Fruit fly (Drosophila melanogaster) whole organism, prepupa: ENCODE results near the gene mib1.

Source experiments
- Blimp-1 ChIP-seq: fragments of 200-800 bp; sonication (Bioruptor generic); optimal IDR thresholded peaks from 3 replicates; lab custom pipeline; 2017; ENCODE audit warnings: missing biosample characterization, missing genetic modification characterization, mild to moderate bottlenecking, moderate library complexity, missing genetic modification reagents
- CG11902 ChIP-seq: fragments of 200-800 bp; sonication (Bioruptor generic); optimal IDR thresholded peaks from 3 replicates; lab custom pipeline; 2016; ENCODE audit warnings: missing biosample characterization, missing genetic modification characterization
- CG31627 ChIP-seq: fragments of 200-800 bp; sonication (Bioruptor generic); optimal IDR thresholded peaks from 3 replicates; lab custom pipeline; 2016; ENCODE audit warnings: missing biosample characterization, missing genetic modification characterization
- CG6808 ChIP-seq: fragments of 200-800 bp; sonication (Bioruptor generic); optimal IDR thresholded peaks from 3 replicates; lab custom pipeline; 2017; ENCODE audit warnings: missing biosample characterization, missing genetic modification characterization, mild to moderate bottlenecking, moderate library complexity, missing genetic modification reagents
- CG8632 ChIP-seq: fragments of 200-800 bp; sonication (Bioruptor generic); optimal IDR thresholded peaks from 3 replicates; lab custom pipeline; 2016; ENCODE audit warnings: missing biosample characterization, missing genetic modification characterization
- Hr38 ChIP-seq: sonication (Bioruptor generic); optimal IDR thresholded peaks from 2 replicates; lab custom pipeline; 2016; ENCODE audit warnings: missing biosample characterization, missing genetic modification characterization
- Hr39 ChIP-seq: fragments of 200-800 bp; sonication (Bioruptor generic); optimal IDR thresholded peaks from 2 replicates; lab custom pipeline; 2016; ENCODE audit warnings: missing biosample characterization, missing genetic modification characterization
- Lpt ChIP-seq: fragments of 200-800 bp; sonication (Bioruptor generic); optimal IDR thresholded peaks from 3 replicates; lab custom pipeline; 2016; ENCODE audit warnings: missing biosample characterization, missing genetic modification characterization
- Sox14 ChIP-seq: fragments of 200-800 bp; sonication (Bioruptor generic); optimal IDR thresholded peaks from 3 replicates; lab custom pipeline; 2016; ENCODE audit warnings: missing biosample characterization, missing genetic modification characterization
- dsx ChIP-seq: fragments of 200-800 bp; optimal IDR thresholded peaks from 3 replicates; lab custom pipeline; 2019; ENCODE audit warnings: missing biosample characterization, mild to moderate bottlenecking, missing genetic modification characterization, moderate library complexity; ENCODE audit not compliant: poor library complexity, severe bottlenecking
- esn ChIP-seq: fragments of 200-800 bp; sonication (Bioruptor generic); optimal IDR thresholded peaks from 2 replicates; lab custom pipeline; 2016; ENCODE audit warnings: missing biosample characterization, mild to moderate bottlenecking, missing genetic modification characterization, moderate library complexity
- pdm3 ChIP-seq: fragments of 200-800 bp; sonication (Bioruptor generic); optimal IDR thresholded peaks from 3 replicates; lab custom pipeline; 2016; ENCODE audit warnings: missing biosample characterization, missing genetic modification characterization
- spab ChIP-seq: fragments of 200-800 bp; sonication (Bioruptor generic); optimal IDR thresholded peaks from 2 replicates; lab custom pipeline; 2017; ENCODE audit warnings: missing biosample characterization, mild to moderate bottlenecking, missing genetic modification characterization, missing genetic modification reagents
- vri ChIP-seq: fragments of 200-800 bp; sonication (Bioruptor generic); optimal IDR thresholded peaks from 3 replicates; lab custom pipeline; 2016; ENCODE audit warnings: missing biosample characterization, mild to moderate bottlenecking, missing genetic modification characterization

dm6 chr3L:16040389-16040788 lies 28.8 kb upstream of the mib1 start:
- no peak for TF ChIP-seq CG8632
- no peak for TF ChIP-seq CG6808 (GFP tag; lab: Kevin White, UChicago)
- TF ChIP-seq vri, result no peak
- no peak for TF ChIP-seq Hr39 (GFP tag; lab: Kevin White, UChicago)
- TF ChIP-seq Blimp-1, result no peak
- TF ChIP-seq esn (GFP tag; lab: Kevin White, UChicago), result no peak
- TF ChIP-seq Lpt (GFP tag; lab: Kevin White, UChicago), result no peak
- no peak for TF ChIP-seq dsx (GFP tag; lab: Kevin White, UChicago)
- TF ChIP-seq CG31627 (GFP tag; lab: Kevin White, UChicago), result no peak
- no peak for TF ChIP-seq Sox14
- TF ChIP-seq spab, result no peak
- no peak for TF ChIP-seq CG11902 (GFP tag; lab: Kevin White, UChicago)
- no peak for TF ChIP-seq Hr38 (GFP tag; lab: Kevin White, UChicago)
- TF ChIP-seq pdm3 (GFP tag; lab: Kevin White, UChicago), result no peak
